Fruit fly (Drosophila melanogaster) whole organism, adult: ENCODE measurements around the gene Bre1.

Experiments
- CG12768 ChIP-seq: fragments of 200-800 bp; sonication (Bioruptor generic); optimal IDR thresholded peaks from 2 replicates; lab custom pipeline; 2017; ENCODE audit warnings: missing biosample characterization, missing genetic modification characterization, mild to moderate bottlenecking, moderate library complexity, missing genetic modification reagents
- CG33017 ChIP-seq: fragments of 200-800 bp; sonication (Bioruptor generic); optimal IDR thresholded peaks from 2 replicates; lab custom pipeline; 2018; ENCODE audit warnings: missing biosample characterization, mild to moderate bottlenecking, missing genetic modification characterization, moderate library complexity
- CG5204 ChIP-seq: fragments of 200-800 bp; sonication (Bioruptor generic); optimal IDR thresholded peaks from 2 replicates; lab custom pipeline; 2016; ENCODE audit warnings: missing biosample characterization, missing genetic modification characterization
- CG7045 ChIP-seq: fragments of 200-800 bp; sonication (Bioruptor generic); optimal IDR thresholded peaks from 2 replicates; lab custom pipeline; 2017; ENCODE audit warnings: missing biosample characterization, mild to moderate bottlenecking, missing genetic modification characterization
- CG7101 ChIP-seq: fragments of 200-800 bp; sonication (Bioruptor generic); optimal IDR thresholded peaks from 2 replicates; lab custom pipeline; 2018; ENCODE audit warnings: missing biosample characterization, mild to moderate bottlenecking, missing genetic modification characterization, moderate library complexity
- Clk ChIP-seq: fragments of 200-800 bp; sonication (Bioruptor generic); optimal IDR thresholded peaks from 2 replicates; lab custom pipeline; 2017; ENCODE audit warnings: missing biosample characterization, missing genetic modification characterization
- Crg-1 ChIP-seq: fragments of 200-800 bp; sonication (Bioruptor generic); optimal IDR thresholded peaks from 2 replicates; lab custom pipeline; 2016; ENCODE audit warnings: missing biosample characterization, missing genetic modification characterization
- Mnt ChIP-seq: fragments of 200-800 bp; sonication (Bioruptor generic); optimal IDR thresholded peaks from 2 replicates; lab custom pipeline; 2016; ENCODE audit warnings: missing biosample characterization, mild to moderate bottlenecking, missing genetic modification characterization
- bab1 ChIP-seq: fragments of 200-800 bp; sonication (Bioruptor generic); optimal IDR thresholded peaks from 3 replicates; lab custom pipeline; 2019; ENCODE audit warnings: missing biosample characterization, mild to moderate bottlenecking, missing genetic modification characterization, moderate library complexity
- cic ChIP-seq: fragments of 200-800 bp; sonication (Bioruptor generic); optimal IDR thresholded peaks from 2 replicates; lab custom pipeline; 2017; ENCODE audit warnings: missing biosample characterization, mild to moderate bottlenecking, missing genetic modification characterization, moderate library complexity
- kay ChIP-seq: fragments of 200-800 bp; sonication (Bioruptor generic); peaks from one replicate; lab custom pipeline; 2016; ENCODE audit warnings: missing biosample characterization, missing genetic modification characterization, borderline replicate concordance
- pad ChIP-seq: fragments of 200-800 bp; sonication (Bioruptor generic); optimal IDR thresholded peaks from 3 replicates; lab custom pipeline; 2017; ENCODE audit warnings: missing biosample characterization, missing genetic modification characterization, mild to moderate bottlenecking, moderate library complexity, missing genetic modification reagents

DNA sequence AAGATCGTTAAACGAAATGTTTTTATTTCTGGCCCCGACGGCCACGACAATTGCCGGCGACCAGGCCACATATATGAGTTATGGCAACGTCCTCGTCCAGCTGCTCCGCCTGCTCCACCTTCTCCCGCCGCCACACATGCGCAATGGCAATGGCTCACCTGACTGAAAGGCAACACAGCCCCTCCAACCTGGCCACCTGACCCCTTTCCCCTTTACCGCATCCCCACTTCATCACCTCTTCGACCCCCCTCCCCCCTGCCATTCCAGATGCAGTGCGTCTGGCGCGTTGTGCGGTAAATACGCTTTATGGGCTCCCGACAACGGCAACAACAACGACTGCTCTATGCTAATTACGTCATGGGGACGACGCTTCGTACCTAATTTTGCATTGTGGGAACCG is 39.8 kb upstream of the Bre1 start:
- TF ChIP-seq CG33017 (tag; lab: Kevin White, UChicago) (no peak), Clk (GFP tag; lab: Kevin White, UChicago) (no peak), bab1 (GFP tag; lab: Kevin White, UChicago) (no peak), cic (GFP tag; lab: Kevin White, UChicago) (no peak), pad (GFP tag; lab: Kevin White, UChicago) (no peak), CG7045 (GFP tag; lab: Kevin White, UChicago) (no peak), Crg-1 (GFP tag; lab: Kevin White, UChicago) (no peak), CG12768 (GFP tag; lab: Kevin White, UChicago) (no peak), CG7101 (tag; lab: Kevin White, UChicago) (no peak), CG5204 (GFP tag; lab: Kevin White, UChicago) (no peak), Mnt (GFP tag; lab: Kevin White, UChicago) (no peak), kay (no peak)
